Worm (Caenorhabditis elegans) whole organism, L2 larva: ENCODE results near the gene D1014.2.

Experiments used
- C34F6.9 ChIP-seq: fragments of 150-350 bp; optimal IDR thresholded peaks from 2 replicates; lab custom pipeline; 2014; ENCODE audit warnings: missing biosample characterization, missing genetic modification characterization
- Y55F3AM.14 ChIP-seq: fragments of 200-800 bp; sonication (Bioruptor generic); optimal IDR thresholded peaks from 2 replicates; lab custom pipeline; 2018; ENCODE audit warnings: mild to moderate bottlenecking, missing genetic modification characterization, missing compliant biosample characterization
- ama-1 ChIP-seq: fragments of 150-350 bp; optimal IDR thresholded peaks from 2 replicates; lab custom pipeline; 2018; ENCODE audit warnings: inconsistent platforms
- blmp-1 ChIP-seq: sonication (generic microtip); optimal IDR thresholded peaks from 2 replicates; lab custom pipeline; 2017; ENCODE audit warnings: missing genetic modification characterization, mild to moderate bottlenecking, missing compliant biosample characterization, antibody characterized with exemption, moderate library complexity; ENCODE audit not compliant: insufficient read depth
- ceh-16 ChIP-seq: fragments of 150-350 bp; optimal IDR thresholded peaks from 2 replicates; lab custom pipeline; 2014; ENCODE audit warnings: missing biosample characterization, missing genetic modification characterization
- nhr-10 ChIP-seq: sonication (generic microtip); optimal IDR thresholded peaks from 2 replicates; lab custom pipeline; 2017; ENCODE audit warnings: missing biosample characterization, missing genetic modification characterization
- nhr-12 ChIP-seq: fragments of 150-350 bp; optimal IDR thresholded peaks from 2 replicates; lab custom pipeline; 2014; ENCODE audit warnings: missing biosample characterization, missing genetic modification characterization
- nhr-21 ChIP-seq: fragments of 150-350 bp; optimal IDR thresholded peaks from 2 replicates; lab custom pipeline; 2014; ENCODE audit warnings: missing biosample characterization, missing genetic modification characterization
- nhr-237 ChIP-seq: fragments of 150-350 bp; optimal IDR thresholded peaks from 2 replicates; lab custom pipeline; 2014; ENCODE audit warnings: missing biosample characterization, missing genetic modification characterization
- nhr-25 ChIP-seq: fragments of 150-350 bp; sonication (generic microtip); optimal IDR thresholded peaks from 3 replicates; lab custom pipeline; 2014; ENCODE audit warnings: missing biosample characterization, missing genetic modification characterization
- snpc-4 ChIP-seq: fragments of 150-350 bp; optimal IDR thresholded peaks from 2 replicates; lab custom pipeline; 2014; ENCODE audit warnings: missing biosample characterization, missing genetic modification characterization
- unc-62 ChIP-seq: fragments of 150-350 bp; optimal IDR thresholded peaks from 2 replicates; lab custom pipeline; 2014; ENCODE audit warnings: missing biosample characterization, missing genetic modification reagents, missing genetic modification characterization
- ztf-11 ChIP-seq: sonication (generic microtip); optimal IDR thresholded peaks from 2 replicates; lab custom pipeline; 2017; ENCODE audit warnings: missing biosample characterization, missing genetic modification characterization

DNA sequence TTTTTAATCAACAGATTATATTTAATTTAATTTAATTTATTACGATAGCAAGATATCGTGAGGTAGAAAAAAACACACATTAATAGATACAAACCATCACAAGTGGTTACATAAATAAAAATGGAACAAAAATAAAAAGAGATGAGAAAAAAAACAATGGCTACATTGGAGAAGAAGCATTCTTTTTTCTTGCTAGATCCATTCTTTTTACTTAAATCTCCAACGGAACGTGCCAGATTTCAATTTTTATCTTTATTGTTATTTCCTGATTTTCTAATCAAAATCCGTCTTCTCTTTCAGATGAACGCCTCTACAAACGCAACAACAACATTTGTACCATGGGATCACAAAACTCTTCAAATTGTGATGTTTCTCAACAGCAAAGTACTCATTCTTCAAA lies at the start of gene D1014.2:
- TF ChIP-seq nhr-21 (tag; lab: Kevin White, UChicago) (no peak), ztf-11 (tag; lab: Kevin White, UChicago) (no peak), blmp-1 (no peak), ama-1 (no peak), nhr-237 (tag; lab: Kevin White, UChicago) (no peak), ceh-16 (tag; lab: Kevin White, UChicago) (no peak), nhr-12 (tag; lab: Kevin White, UChicago) (no peak), unc-62 (GFP tag; lab: Kevin White, UChicago) (no peak), Y55F3AM.14 (GFP tag; lab: Kevin White, UChicago) (no peak), nhr-25 (tag; lab: Kevin White, UChicago) (no peak), C34F6.9 (tag; lab: Kevin White, UChicago) (no peak), nhr-10 (tag; lab: Kevin White, UChicago) (no peak), snpc-4 (no peak)
